Fruit fly (Drosophila melanogaster) whole organism, embryonic: ENCODE data around the gene Pgm1.

ENCODE experiments used
- Abd-B ChIP-seq: fragments of 200-800 bp; sonication (Bioruptor generic); optimal IDR thresholded peaks from 2 replicates; lab custom pipeline; 2018; ENCODE audit warnings: missing biosample characterization, mild to moderate bottlenecking, missing genetic modification characterization, moderate library complexity
- Atf3 ChIP-seq: fragments of 200-800 bp; sonication (Bioruptor generic); optimal IDR thresholded peaks from 3 replicates; lab custom pipeline; 2016; ENCODE audit warnings: missing biosample characterization, missing genetic modification characterization
- BtbVII ChIP-seq: fragments of 200-800 bp; sonication (Bioruptor generic); optimal IDR thresholded peaks from 3 replicates; lab custom pipeline; 2017; ENCODE audit warnings: missing biosample characterization, mild to moderate bottlenecking, missing genetic modification characterization
- CG10321 ChIP-seq: fragments of 200-800 bp; sonication (Bioruptor generic); IDR thresholded peaks from 2 replicates; pipeline ENCODE4 v1.3.6; 2022; ENCODE audit warnings: missing biosample characterization, missing genetic modification characterization
- CG10462 ChIP-seq: fragments of 200-800 bp; sonication (Bioruptor generic); optimal IDR thresholded peaks from 2 replicates; lab custom pipeline; 2016; ENCODE audit warnings: missing biosample characterization, missing genetic modification characterization
- CG10654 ChIP-seq: fragments of 200-800 bp; sonication (Bioruptor generic); optimal IDR thresholded peaks from 2 replicates; lab custom pipeline; 2016; ENCODE audit warnings: missing biosample characterization, missing genetic modification characterization
- CG12104 ChIP-seq: fragments of 200-800 bp; sonication (Bioruptor generic); optimal IDR thresholded peaks from 3 replicates; lab custom pipeline; 2016; ENCODE audit warnings: missing biosample characterization, missing genetic modification characterization
- CG13775 ChIP-seq: fragments of 200-800 bp; sonication (Bioruptor generic); optimal IDR thresholded peaks from 3 replicates; lab custom pipeline; 2017; ENCODE audit warnings: missing biosample characterization, mild to moderate bottlenecking, missing genetic modification characterization
- CG13894 ChIP-seq: fragments of 200-800 bp; sonication (Bioruptor generic); optimal IDR thresholded peaks from 3 replicates; lab custom pipeline; 2018; ENCODE audit warnings: missing biosample characterization, mild to moderate bottlenecking, missing genetic modification characterization, moderate library complexity
- CG15601 ChIP-seq: fragments of 200-800 bp; sonication (Bioruptor generic); optimal IDR thresholded peaks from 3 replicates; lab custom pipeline; 2019; ENCODE audit warnings: missing biosample characterization, mild to moderate bottlenecking, missing genetic modification characterization, moderate library complexity
- CG18011 ChIP-seq: fragments of 200-800 bp; sonication (Bioruptor generic); optimal IDR thresholded peaks from 2 replicates; lab custom pipeline; 2017; ENCODE audit warnings: missing biosample characterization, missing genetic modification characterization, mild to moderate bottlenecking, moderate library complexity, missing genotype
- CG18262 ChIP-seq: fragments of 200-800 bp; optimal IDR thresholded peaks from 3 replicates; lab custom pipeline; 2019; ENCODE audit warnings: missing biosample characterization, mild to moderate bottlenecking, missing genetic modification characterization, moderate library complexity
- CG2678 ChIP-seq: fragments of 200-800 bp; sonication (Bioruptor generic); optimal IDR thresholded peaks from 3 replicates; lab custom pipeline; 2019; ENCODE audit warnings: missing biosample characterization, mild to moderate bottlenecking, missing genetic modification characterization, moderate library complexity
- CG30020 ChIP-seq: fragments of 200-800 bp; optimal IDR thresholded peaks from 2 replicates; lab custom pipeline; 2019; ENCODE audit warnings: missing biosample characterization, mild to moderate bottlenecking, missing genetic modification characterization, moderate library complexity
- CG30403 ChIP-seq: fragments of 200-800 bp; sonication (Bioruptor generic); optimal IDR thresholded peaks from 3 replicates; lab custom pipeline; 2016; ENCODE audit warnings: missing biosample characterization, missing genetic modification characterization
- CG3163 ChIP-seq: fragments of 200-800 bp; sonication (Bioruptor generic); optimal IDR thresholded peaks from 3 replicates; lab custom pipeline; 2016; ENCODE audit warnings: missing biosample characterization, missing genetic modification characterization
- CG3281 ChIP-seq: fragments of 200-800 bp; sonication (Bioruptor generic); optimal IDR thresholded peaks from 3 replicates; lab custom pipeline; 2017; ENCODE audit warnings: missing biosample characterization, mild to moderate bottlenecking, missing genetic modification characterization
- CG4328 ChIP-seq: fragments of 200-800 bp; sonication (Bioruptor generic); optimal IDR thresholded peaks from 3 replicates; lab custom pipeline; 2017; ENCODE audit warnings: missing biosample characterization, missing genetic modification reagents, missing genetic modification characterization
- CG4617 ChIP-seq: fragments of 200-800 bp; sonication (Bioruptor generic); optimal IDR thresholded peaks from 3 replicates; lab custom pipeline; 2016; ENCODE audit warnings: missing biosample characterization, missing genetic modification characterization, borderline replicate concordance
- CG6683 ChIP-seq: fragments of 200-800 bp; sonication (Bioruptor generic); optimal IDR thresholded peaks from 2 replicates; lab custom pipeline; 2017; ENCODE audit warnings: missing biosample characterization, mild to moderate bottlenecking, missing genetic modification characterization, missing genetic modification reagents
- CG7786 ChIP-seq: fragments of 200-800 bp; sonication (Bioruptor generic); optimal IDR thresholded peaks from 2 replicates; lab custom pipeline; 2016; ENCODE audit warnings: missing biosample characterization, missing genetic modification characterization
- CG8944 ChIP-seq: fragments of 200-800 bp; sonication (Bioruptor generic); optimal IDR thresholded peaks from 3 replicates; lab custom pipeline; 2016; ENCODE audit warnings: missing biosample characterization, missing genetic modification characterization
- CG9609 ChIP-seq: fragments of 200-800 bp; sonication (Bioruptor generic); optimal IDR thresholded peaks from 3 replicates; lab custom pipeline; 2016; ENCODE audit warnings: missing biosample characterization, missing genetic modification characterization
- CrebB ChIP-seq: fragments of 200-800 bp; sonication (Bioruptor generic); optimal IDR thresholded peaks from 3 replicates; lab custom pipeline; 2018; ENCODE audit warnings: missing biosample characterization, mild to moderate bottlenecking, missing genetic modification characterization
- Hr3 ChIP-seq: fragments of 200-800 bp; sonication (Bioruptor generic); optimal IDR thresholded peaks from 3 replicates; lab custom pipeline; 2016; ENCODE audit warnings: missing biosample characterization, missing genetic modification characterization
- Hr78 ChIP-seq, 2 experiments: fragments of 200-800 bp in 1 of 2; fragments of >200 bp in 1 of 2; sonication (Bioruptor generic) in 1 of 2; optimal IDR thresholded peaks; 2 replicates each; lab custom pipeline; 2017 to 2019; ENCODE audit warnings: missing biosample characterization in 2 of 2, missing genetic modification characterization in 2 of 2, mild to moderate bottlenecking in 1 of 2, moderate library complexity in 1 of 2
- Kr ChIP-seq: fragments of 200-800 bp; sonication (Bioruptor generic); optimal IDR thresholded peaks from 2 replicates; lab custom pipeline; 2017; ENCODE audit warnings: missing biosample characterization, mild to moderate bottlenecking, missing genetic modification characterization
- NK7.1 ChIP-seq: fragments of 200-800 bp; sonication (Bioruptor generic); optimal IDR thresholded peaks from 3 replicates; lab custom pipeline; 2016; ENCODE audit warnings: missing biosample characterization, missing genetic modification characterization
- Ravus ChIP-seq: fragments of 200-800 bp; sonication (Bioruptor generic); IDR thresholded peaks from 2 replicates; pipeline ENCODE4 v1.3.6; 2022; ENCODE audit warnings: missing biosample characterization, missing genetic modification characterization
- Rfx ChIP-seq: fragments of 200-800 bp; sonication (Bioruptor generic); IDR thresholded peaks from 2 replicates; pipeline ENCODE4 v1.3.6; 2022; ENCODE audit warnings: missing biosample characterization, missing genetic modification characterization
- TFAM ChIP-seq: fragments of 200-800 bp; sonication (Bioruptor generic); optimal IDR thresholded peaks from 2 replicates; lab custom pipeline; 2017; ENCODE audit warnings: missing biosample characterization, missing genetic modification characterization, inconsistent platforms
- chn ChIP-seq: fragments of 200-800 bp; sonication (Bioruptor generic); optimal IDR thresholded peaks from 2 replicates; lab custom pipeline; 2016; ENCODE audit warnings: missing biosample characterization, missing genetic modification characterization
- corto ChIP-seq: fragments of 200-800 bp; sonication (Bioruptor generic); optimal IDR thresholded peaks from 2 replicates; lab custom pipeline; 2016; ENCODE audit warnings: missing biosample characterization, mild to moderate bottlenecking, missing genetic modification characterization, moderate library complexity
- dm ChIP-seq: fragments of 200-800 bp; sonication (Bioruptor generic); optimal IDR thresholded peaks from 3 replicates; lab custom pipeline; 2016; ENCODE audit warnings: missing biosample characterization, missing genetic modification characterization
- esg ChIP-seq: fragments of 200-800 bp; sonication (Bioruptor generic); conservative IDR thresholded peaks from 2 replicates; pipeline ENCODE4 v1.3.6; 2022; ENCODE audit warnings: missing biosample characterization, missing genetic modification characterization
- gt ChIP-seq: fragments of 200-800 bp; sonication (Bioruptor generic); IDR thresholded peaks from 2 replicates; pipeline ENCODE4 v1.3.6; 2022; ENCODE audit warnings: missing biosample characterization, missing genetic modification characterization
- h ChIP-seq: fragments of >200 bp; optimal IDR thresholded peaks from 2 replicates; lab custom pipeline; 2017
- ham ChIP-seq: fragments of 200-800 bp; sonication (Bioruptor generic); IDR thresholded peaks from 2 replicates; pipeline ENCODE4 v1.3.6; 2022; ENCODE audit warnings: missing biosample characterization, missing genetic modification characterization
- kay ChIP-seq: fragments of 200-800 bp; sonication (Bioruptor generic); optimal IDR thresholded peaks from 2 replicates; lab custom pipeline; 2016; ENCODE audit warnings: missing biosample characterization, missing genetic modification characterization
- lab ChIP-seq: fragments of 200-800 bp; sonication (Bioruptor generic); optimal IDR thresholded peaks from 3 replicates; lab custom pipeline; 2017; ENCODE audit warnings: missing biosample characterization, missing genetic modification characterization, mild to moderate bottlenecking, moderate library complexity, missing genetic modification reagents
- mld ChIP-seq: fragments of 200-800 bp; sonication (Bioruptor generic); IDR thresholded peaks from 3 replicates; pipeline ENCODE4 v1.3.6; 2022; ENCODE audit warnings: missing biosample characterization, missing genetic modification characterization; ENCODE audit not compliant: partially characterized antibody
- nerfin-2 ChIP-seq: fragments of 200-800 bp; sonication (Bioruptor generic); IDR thresholded peaks from 2 replicates; pipeline ENCODE4 v1.3.6; 2022; ENCODE audit warnings: missing biosample characterization, missing genetic modification characterization; ENCODE audit not compliant: partially characterized antibody
- phol ChIP-seq: fragments of 200-800 bp; sonication (Bioruptor generic); optimal IDR thresholded peaks from 3 replicates; lab custom pipeline; 2018; ENCODE audit warnings: missing biosample characterization, mild to moderate bottlenecking, missing genetic modification characterization, moderate library complexity
- prd ChIP-seq, 3 experiments: fragments of >200 bp in 2 of 3; fragments of 200-800 bp in 1 of 3; sonication (Bioruptor generic) in 1 of 3; optimal IDR thresholded peaks in 2 of 3; IDR thresholded peaks in 1 of 3; 2 replicates in 2 of 3; 3 replicates in 1 of 3; pipeline versions ENCODE4 v1.3.6 to Lab custom; 2017 to 2022; ENCODE audit warnings: missing biosample characterization in 1 of 3, missing genetic modification characterization in 1 of 3
- pzg ChIP-seq: fragments of 200-800 bp; sonication (Bioruptor generic); optimal IDR thresholded peaks from 3 replicates; lab custom pipeline; 2018; ENCODE audit warnings: missing biosample characterization, mild to moderate bottlenecking, missing genetic modification characterization, moderate library complexity
- ranshi ChIP-seq: fragments of 200-800 bp; sonication (Bioruptor generic); IDR thresholded peaks from 2 replicates; pipeline ENCODE4 v1.3.6; 2022; ENCODE audit warnings: missing biosample characterization, missing genetic modification characterization
- twi ChIP-seq: fragments of 200-800 bp; optimal IDR thresholded peaks from 2 replicates; lab custom pipeline; 2019; ENCODE audit warnings: missing biosample characterization, mild to moderate bottlenecking, missing genetic modification characterization, moderate library complexity
- unpg ChIP-seq: fragments of 200-800 bp; sonication (Bioruptor generic); optimal IDR thresholded peaks from 3 replicates; lab custom pipeline; 2018; ENCODE audit warnings: missing biosample characterization, mild to moderate bottlenecking, missing genetic modification characterization, moderate library complexity
- vvl ChIP-seq: fragments of 200-800 bp; sonication (Bioruptor generic); IDR thresholded peaks from 2 replicates; pipeline ENCODE4 v1.3.6; 2022; ENCODE audit warnings: missing biosample characterization, missing genetic modification characterization

Pgm1 gene

dm6 chr3L:16087323-16087816, 41.0 kb downstream of the Pgm1 start, which contains the start of gene Tasp1 (continued):
- TF ChIP-seq CG13894 (tag; lab: Kevin White, UChicago) = no peak
- no peak for TF ChIP-seq Abd-B (GFP tag; lab: Kevin White, UChicago)
- TF ChIP-seq CG18262 (tag; lab: Kevin White, UChicago) = peak; percentile 78
- TF ChIP-seq CG15601 (tag; lab: Kevin White, UChicago) = peak; percentile 55
- TF ChIP-seq Atf3 (GFP tag; lab: Kevin White, UChicago) = no peak
- TF ChIP-seq corto = no peak
- no peak for TF ChIP-seq CG4328 (GFP tag; lab: Kevin White, UChicago)
- TF ChIP-seq CG8944 (GFP tag; lab: Kevin White, UChicago) = no peak
- TF ChIP-seq CG10654 (GFP tag; lab: Kevin White, UChicago) = peak; percentile 19
- TF ChIP-seq ham (GFP tag; lab: Robert Waterston, UW) = no peak
- TF ChIP-seq vvl (GFP tag; lab: Robert Waterston, UW) = peak; percentile 86
- TF ChIP-seq twi (tag; lab: Kevin White, UChicago) = peak; percentile 19
- TF ChIP-seq CG2678 (tag; lab: Kevin White, UChicago) = no peak
- no peak for TF ChIP-seq TFAM (GFP tag; lab: Kevin White, UChicago)
- no peak for TF ChIP-seq CG18011
- no peak for TF ChIP-seq dm (GFP tag; lab: Kevin White, UChicago)
- 0 out of 2 replicates have a peak, but pooled peaks have one; percentile 64 for TF ChIP-seq ranshi (GFP tag; lab: Robert Waterston, UW)
- peak; percentile 43 for TF ChIP-seq CG3281
- peak; percentile 79 for TF ChIP-seq Rfx (GFP tag; lab: Robert Waterston, UW)
- TF ChIP-seq NK7.1 (GFP tag; lab: Kevin White, UChicago) = no peak
- TF ChIP-seq h (lab: Kevin White, UChicago) = no peak
- TF ChIP-seq CG10321 (GFP tag; lab: Robert Waterston, UW) = no peak
- TF ChIP-seq Hr78 (GFP tag; optimal IDR thresholded peaks at IDR 0.05; lab: Kevin White, UChicago) = no peak
- TF ChIP-seq CG4617 (GFP tag; lab: Kevin White, UChicago) = peak; percentile 75
- TF ChIP-seq CG10462 (GFP tag; lab: Kevin White, UChicago) = no peak
- TF ChIP-seq gt (GFP tag; lab: Robert Waterston, UW) = no peak
- no peak for TF ChIP-seq mld (GFP tag; lab: Robert Waterston, UW)
- TF ChIP-seq BtbVII (GFP tag; lab: Kevin White, UChicago) = no peak
- TF ChIP-seq Ravus (GFP tag; lab: Robert Waterston, UW) = no peak
- TF ChIP-seq CG12104 (GFP tag; lab: Kevin White, UChicago) = peak; percentile 42
- TF ChIP-seq phol = peak; percentile 77
- peak; percentile 31 for TF ChIP-seq CG6683 (GFP tag; lab: Kevin White, UChicago)
- no peak for TF ChIP-seq prd (optimal IDR thresholded peaks at IDR 0.05; lab: Kevin White, UChicago)
- peak; percentile 66; the same call in 2 of the 3 replicates for TF ChIP-seq prd (GFP tag; IDR thresholded peaks at IDR 0.05; lab: Robert Waterston, UW)
- no peak for TF ChIP-seq Kr (GFP tag; lab: Kevin White, UChicago)
- peak; percentile 2 for TF ChIP-seq kay (GFP tag; lab: Kevin White, UChicago)
- TF ChIP-seq CG7786 (GFP tag; lab: Kevin White, UChicago) = no peak
- peak; percentile 49 for TF ChIP-seq CG13775 (GFP tag; lab: Kevin White, UChicago)
- TF ChIP-seq nerfin-2 (GFP tag; lab: Robert Waterston, UW) = no peak
- no peak for TF ChIP-seq CG3163
- TF ChIP-seq CG9609 = no peak
- peak; percentile 40 for TF ChIP-seq chn (GFP tag; lab: Kevin White, UChicago)
- peak; percentile 67 for TF ChIP-seq esg (GFP tag; lab: Robert Waterston, UW)
- TF ChIP-seq CG30020 (tag; lab: Kevin White, UChicago) = peak; percentile 26
- TF ChIP-seq CrebB (tag; lab: Kevin White, UChicago) = no peak
- TF ChIP-seq Hr3 (GFP tag; lab: Kevin White, UChicago) = peak; percentile 49
- peak; percentile 62 for TF ChIP-seq pzg (GFP tag; lab: Kevin White, UChicago)
- TF ChIP-seq CG30403 (GFP tag; lab: Kevin White, UChicago) = peak; percentile 63
- peak; percentile 69 for TF ChIP-seq unpg
- peak; percentile 76 for TF ChIP-seq lab (GFP tag; lab: Kevin White, UChicago)
